Worm (Caenorhabditis elegans) whole organism, L3 larva: ENCODE data around the gene nhr-97.

ENCODE experiments used
- ama-1 ChIP-seq: fragments of 150-350 bp; optimal IDR thresholded peaks from 2 replicates; lab custom pipeline; 2018
- elt-3 ChIP-seq, 3 experiments: fragments of 150-350 bp in 1 of 3; sonication (generic microtip) in 2 of 3; optimal IDR thresholded peaks; 2 replicates in 2 of 3; 4 replicates in 1 of 3; lab custom pipeline; 2014 to 2017; ENCODE audit warnings: missing biosample characterization in 3 of 3, missing genetic modification characterization in 3 of 3
- lin-39 ChIP-seq: fragments of 150-350 bp; optimal IDR thresholded peaks from 2 replicates; lab custom pipeline; 2018; ENCODE audit warnings: missing biosample characterization, missing genetic modification reagents, missing genetic modification characterization
- zag-1 ChIP-seq: fragments of 150-350 bp; optimal IDR thresholded peaks from 2 replicates; lab custom pipeline; 2014; ENCODE audit warnings: missing biosample characterization, missing genetic modification characterization

ce11 chrIV:9772096-9772720 lies 14.8 kb downstream of the nhr-97 start, which contains the start of gene cav-1:
- TF ChIP-seq zag-1 (tag; lab: Kevin White, UChicago) (no peak), ama-1 (no peak), lin-39 (tag; lab: Kevin White, UChicago) (no peak), elt-3 (tag; optimal IDR thresholded peaks at IDR 0.05; lab: Kevin White, UChicago) (no peak)
